Fruit fly (Drosophila melanogaster): ENCODE results near the gene CG1638.
A peak's percentile ranks its signal among the peaks of the same experiment; 100 is the strongest.

Gene CG1638

DNA sequence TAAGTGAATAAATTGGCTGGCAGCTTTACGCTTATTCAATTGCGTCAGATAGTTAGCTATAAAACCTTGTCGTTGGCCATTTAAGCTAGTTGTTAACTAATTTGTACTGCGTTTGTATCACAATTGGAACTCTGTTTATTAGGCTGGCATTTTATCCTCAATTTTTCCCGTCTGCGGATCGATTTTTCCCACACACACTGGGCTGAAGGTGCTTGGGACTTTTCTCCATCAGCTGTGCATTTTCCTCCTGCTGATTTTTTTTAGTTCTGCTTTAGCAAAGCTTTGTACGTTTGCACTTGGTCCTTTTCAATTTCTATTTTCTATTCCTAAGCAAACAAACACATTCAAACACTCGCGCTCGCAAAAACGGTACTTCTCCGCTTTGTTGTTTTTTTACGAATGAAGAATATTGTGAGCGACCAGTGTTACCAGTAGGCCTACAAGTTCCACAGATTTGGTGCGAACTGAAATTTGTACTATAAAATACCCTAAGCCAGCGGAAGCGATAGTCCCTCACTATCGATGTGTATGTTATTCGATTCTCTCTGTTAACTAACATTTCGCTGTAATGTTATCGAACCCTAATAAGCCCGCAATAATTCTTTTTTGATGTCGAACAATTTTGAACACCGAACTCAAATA lies 19.2 kb downstream of the CG1638 start:
- TF ChIP-seq Pif1B (GFP tag; optimal IDR thresholded peaks at IDR 0.05) (no peak), rn (GFP tag; IDR thresholded peaks at IDR 0.05) (no peak), Pif1A (GFP tag; optimal IDR thresholded peaks at IDR 0.05) (peak; percentile 20), CG8159 (tag; optimal IDR thresholded peaks at IDR 0.05) (peak; percentile 13), CG34367 (tag; optimal IDR thresholded peaks at IDR 0.05) (no peak), CG17806 (tag; optimal IDR thresholded peaks at IDR 0.05) (peak; percentile 8), gl (tag; optimal IDR thresholded peaks at IDR 0.05) (no peak), Snoo (tag; optimal IDR thresholded peaks at IDR 0.05) (no peak), CG32121 (GFP tag; IDR thresholded peaks at IDR 0.05) (no peak)

DNA sequence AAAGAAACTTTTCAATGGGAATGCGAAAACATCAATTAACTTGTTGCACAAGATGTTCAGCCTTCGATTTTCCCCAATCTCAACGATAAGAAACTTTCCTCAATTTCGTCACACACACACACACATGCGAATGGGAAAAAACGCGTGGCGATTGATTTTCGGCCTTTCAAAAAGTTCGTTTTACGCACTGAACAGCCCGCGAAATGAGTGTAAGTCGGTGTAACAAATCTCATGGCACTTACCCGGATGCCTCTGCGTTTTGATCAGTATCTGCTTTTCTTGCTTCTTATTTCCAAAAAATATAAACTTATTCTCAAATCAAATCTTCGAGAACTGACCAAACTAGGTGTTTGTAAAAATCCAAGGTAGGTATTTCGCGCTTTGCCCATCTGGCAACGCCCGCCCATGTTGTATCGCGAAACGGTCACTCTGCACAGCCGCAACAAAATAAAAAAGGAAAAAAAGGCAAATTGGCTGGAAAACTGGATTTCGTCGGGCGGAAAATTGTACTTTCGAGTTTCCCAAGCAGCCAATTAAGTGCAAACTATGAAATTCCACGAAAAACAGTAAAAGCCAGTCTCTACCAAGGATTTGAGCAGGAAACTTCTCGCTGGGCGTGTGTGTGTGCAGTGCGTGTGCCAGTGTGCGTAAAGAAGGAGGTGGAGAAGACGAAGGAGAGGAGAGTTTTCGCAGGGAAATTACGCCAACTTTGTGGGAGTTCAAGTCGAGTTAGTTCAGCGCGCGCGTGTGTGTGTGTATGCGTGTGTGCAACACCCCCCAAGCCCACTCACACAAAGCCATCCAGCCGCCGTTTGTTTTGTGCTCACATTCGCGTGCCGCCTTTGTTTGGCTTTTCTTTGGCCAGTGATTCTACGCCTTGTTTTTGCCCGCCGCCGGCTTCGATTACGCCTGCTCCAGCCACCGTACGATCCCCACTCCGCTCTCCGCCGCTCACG lies 20.5 kb downstream of the CG1638 start, which contains the start of gene Med:
Gene Med (plus strand): TSS at position 408 of the 956 bp plus-strand sequence.
- TF ChIP-seq CG17806 (tag; optimal IDR thresholded peaks at IDR 0.05) = no peak
- TF ChIP-seq CG8159 (tag; optimal IDR thresholded peaks at IDR 0.05) = peak; percentile 17
- TF ChIP-seq CG10348 (GFP tag; IDR thresholded peaks at IDR 0.05) = no peak
- peak; percentile 28 for TF ChIP-seq CG15710 (tag; optimal IDR thresholded peaks at IDR 0.05)
- TF ChIP-seq CG12605 (GFP tag; IDR thresholded peaks at IDR 0.05) = no peak
- no peak for TF ChIP-seq Snoo (tag; optimal IDR thresholded peaks at IDR 0.05)
- TF ChIP-seq EcR (GFP tag; optimal IDR thresholded peaks at IDR 0.05) = peak; percentile 81
- TF ChIP-seq CG13204 (GFP tag; optimal IDR thresholded peaks at IDR 0.05) = peak; percentile 27
- TF ChIP-seq Pif1B (GFP tag; optimal IDR thresholded peaks at IDR 0.05) = no peak
- no peak for TF ChIP-seq Ets98B (GFP tag; IDR thresholded peaks at IDR 0.05)
- peak; percentile 25 for TF ChIP-seq CG34367 (tag; optimal IDR thresholded peaks at IDR 0.05)
- no peak for TF ChIP-seq fd96Ca (GFP tag; IDR thresholded peaks at IDR 0.05)
- no peak for TF ChIP-seq Pif1A (GFP tag; optimal IDR thresholded peaks at IDR 0.05)
- TF ChIP-seq CG14655 (GFP tag; optimal IDR thresholded peaks at IDR 0.05) = peak; percentile 49
- peak; percentile 5 for TF ChIP-seq CG9948 (tag; optimal IDR thresholded peaks at IDR 0.05)
- no peak for TF ChIP-seq D1 (tag; optimal IDR thresholded peaks at IDR 0.05)
- no peak for TF ChIP-seq CG8301 (tag; optimal IDR thresholded peaks at IDR 0.05)
- no peak for TF ChIP-seq CG4496 (GFP tag; IDR thresholded peaks at IDR 0.05)
- TF ChIP-seq rn (GFP tag; IDR thresholded peaks at IDR 0.05) = no peak
- TF ChIP-seq CG32121 (GFP tag; IDR thresholded peaks at IDR 0.05) = no peak
- peak; percentile 21 for TF ChIP-seq gl (tag; optimal IDR thresholded peaks at IDR 0.05)

DNA sequence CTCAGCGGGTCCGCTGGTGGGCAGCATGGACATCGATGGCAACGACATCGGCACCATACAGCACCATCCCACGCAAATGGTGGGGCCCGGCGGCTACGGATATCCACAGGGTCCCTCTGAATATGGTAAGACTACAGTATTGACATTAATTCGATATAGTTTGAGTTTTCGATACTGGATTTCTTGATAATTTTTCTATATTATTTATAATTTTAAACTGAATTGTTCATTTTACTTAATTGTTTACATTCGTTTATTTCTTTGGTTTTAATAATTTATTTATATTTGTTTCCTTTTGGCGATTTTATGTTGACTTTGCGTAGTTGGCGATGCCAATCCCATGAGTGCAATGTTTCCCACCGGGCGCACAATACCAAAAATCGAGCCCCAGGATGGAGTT lies 22.2 kb downstream of the CG1638 start, which contains the start of gene CycG:
Gene CycG (minus strand): TSS at position 101 of the 400 bp plus-strand sequence.
- no peak for TF ChIP-seq gl (tag; optimal IDR thresholded peaks at IDR 0.05)
- TF ChIP-seq Snoo (tag; optimal IDR thresholded peaks at IDR 0.05) = no peak
- no peak for TF ChIP-seq fd96Ca (GFP tag; IDR thresholded peaks at IDR 0.05)
- no peak for TF ChIP-seq CG9948 (tag; optimal IDR thresholded peaks at IDR 0.05)
- no peak for TF ChIP-seq Pif1B (GFP tag; optimal IDR thresholded peaks at IDR 0.05)
- TF ChIP-seq CG32121 (GFP tag; IDR thresholded peaks at IDR 0.05) = no peak
- TF ChIP-seq CG12605 (GFP tag; IDR thresholded peaks at IDR 0.05) = no peak
- TF ChIP-seq EcR (GFP tag; optimal IDR thresholded peaks at IDR 0.05) = no peak
- TF ChIP-seq CG17806 (tag; optimal IDR thresholded peaks at IDR 0.05) = no peak
- TF ChIP-seq CG13204 (GFP tag; optimal IDR thresholded peaks at IDR 0.05) = no peak
- TF ChIP-seq CG10348 (GFP tag; IDR thresholded peaks at IDR 0.05) = no peak
- TF ChIP-seq CG34367 (tag; optimal IDR thresholded peaks at IDR 0.05) = no peak
- no peak for TF ChIP-seq CG14655 (GFP tag; optimal IDR thresholded peaks at IDR 0.05)
- TF ChIP-seq Ets98B (GFP tag; IDR thresholded peaks at IDR 0.05) = no peak
- TF ChIP-seq CG8159 (tag; optimal IDR thresholded peaks at IDR 0.05) = no peak
- TF ChIP-seq Pif1A (GFP tag; optimal IDR thresholded peaks at IDR 0.05) = no peak
- no peak for TF ChIP-seq D1 (tag; optimal IDR thresholded peaks at IDR 0.05)

DNA sequence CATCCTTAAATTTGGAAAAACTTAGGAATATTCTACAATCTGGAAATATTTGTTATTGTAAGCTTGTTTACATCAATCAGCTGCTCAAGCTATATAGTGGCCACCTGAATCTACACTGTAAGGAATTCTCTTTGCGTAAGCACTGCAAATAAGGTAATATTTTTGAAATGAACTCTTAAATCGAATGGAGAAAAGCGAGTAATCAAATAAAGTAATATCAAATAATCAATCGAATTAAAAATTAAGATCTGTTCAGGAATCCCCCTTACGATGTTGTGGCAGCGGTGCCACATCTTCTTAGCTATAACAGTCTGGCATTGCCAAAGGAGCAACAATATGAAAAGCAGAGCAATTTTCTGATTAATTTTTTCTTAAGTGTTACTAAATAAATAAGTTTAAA lies 25.6 kb downstream of the CG1638 start, which contains the start of the genes Mnat9 and CG1792:
Gene Mnat9 (minus strand): TSS at position 160 of the 400 bp plus-strand sequence.
Gene CG1792 (plus strand): TSS at position 303 of the 400 bp plus-strand sequence.
- peak; percentile 99 for TF ChIP-seq CG32121 (GFP tag; IDR thresholded peaks at IDR 0.05)
- TF ChIP-seq CG17806 (tag; optimal IDR thresholded peaks at IDR 0.05) = peak; percentile 99
- peak; percentile 95 for TF ChIP-seq CG10348 (GFP tag; IDR thresholded peaks at IDR 0.05)
- TF ChIP-seq CG14655 (GFP tag; optimal IDR thresholded peaks at IDR 0.05) = peak; percentile 98
- peak; percentile 88 for TF ChIP-seq CG13204 (GFP tag; optimal IDR thresholded peaks at IDR 0.05)
- TF ChIP-seq CG8301 (tag; optimal IDR thresholded peaks at IDR 0.05) = peak; percentile 99
- TF ChIP-seq EcR (GFP tag; optimal IDR thresholded peaks at IDR 0.05) = peak; percentile 51
- peak; percentile 98 for TF ChIP-seq CG8159 (tag; optimal IDR thresholded peaks at IDR 0.05)
- TF ChIP-seq CG12605 (GFP tag; IDR thresholded peaks at IDR 0.05) = peak; percentile 99
- TF ChIP-seq Pif1B (GFP tag; optimal IDR thresholded peaks at IDR 0.05) = peak; percentile 98
- TF ChIP-seq CG9948 (tag; optimal IDR thresholded peaks at IDR 0.05) = peak; percentile 99
- TF ChIP-seq CG15710 (tag; optimal IDR thresholded peaks at IDR 0.05) = peak; percentile 98
- TF ChIP-seq Ets98B (GFP tag; IDR thresholded peaks at IDR 0.05) = peak; percentile 99
- TF ChIP-seq D1 (tag; optimal IDR thresholded peaks at IDR 0.05) = no peak
- TF ChIP-seq gl (tag; optimal IDR thresholded peaks at IDR 0.05) = peak; percentile 96
- TF ChIP-seq CG4496 (GFP tag; IDR thresholded peaks at IDR 0.05) = peak; percentile 100
- TF ChIP-seq rn (GFP tag; IDR thresholded peaks at IDR 0.05) = peak; percentile 99
- peak; percentile 98 for TF ChIP-seq Pif1A (GFP tag; optimal IDR thresholded peaks at IDR 0.05)
- TF ChIP-seq CG34367 (tag; optimal IDR thresholded peaks at IDR 0.05) = peak; percentile 99
- TF ChIP-seq Snoo (tag; optimal IDR thresholded peaks at IDR 0.05) = peak; percentile 98
- peak; percentile 99 for TF ChIP-seq fd96Ca (GFP tag; IDR thresholded peaks at IDR 0.05)
